Fruit fly (Drosophila melanogaster) whole organism, adult: Measurements from ENCODE around the gene Arl2.

Experiments used
- CG14711 ChIP-seq: fragments of 200-800 bp; sonication (Bioruptor generic); optimal IDR thresholded peaks from 2 replicates; lab custom pipeline; 2018; ENCODE audit warnings: missing biosample characterization, mild to moderate bottlenecking, missing genetic modification characterization, moderate library complexity
- CG1620 ChIP-seq: fragments of 200-800 bp; sonication (Bioruptor generic); optimal IDR thresholded peaks from 2 replicates; lab custom pipeline; 2016; ENCODE audit warnings: missing biosample characterization, missing genetic modification characterization
- CG33017 ChIP-seq: fragments of 200-800 bp; sonication (Bioruptor generic); optimal IDR thresholded peaks from 2 replicates; lab custom pipeline; 2018; ENCODE audit warnings: missing biosample characterization, mild to moderate bottlenecking, missing genetic modification characterization, moderate library complexity
- CG5204 ChIP-seq: fragments of 200-800 bp; sonication (Bioruptor generic); optimal IDR thresholded peaks from 2 replicates; lab custom pipeline; 2016; ENCODE audit warnings: missing biosample characterization, missing genetic modification characterization
- Clk ChIP-seq: fragments of 200-800 bp; sonication (Bioruptor generic); optimal IDR thresholded peaks from 2 replicates; lab custom pipeline; 2017; ENCODE audit warnings: missing biosample characterization, missing genetic modification characterization
- Hr96 ChIP-seq: fragments of 200-800 bp; sonication (Bioruptor generic); optimal IDR thresholded peaks from 2 replicates; lab custom pipeline; 2016; ENCODE audit warnings: missing biosample characterization, missing genetic modification characterization
- cic ChIP-seq: fragments of 200-800 bp; sonication (Bioruptor generic); optimal IDR thresholded peaks from 2 replicates; lab custom pipeline; 2017; ENCODE audit warnings: missing biosample characterization, mild to moderate bottlenecking, missing genetic modification characterization, moderate library complexity
- tj ChIP-seq: fragments of 200-800 bp; sonication (Bioruptor generic); optimal IDR thresholded peaks from 3 replicates; lab custom pipeline; 2017; ENCODE audit warnings: missing biosample characterization, mild to moderate bottlenecking, missing genetic modification characterization, moderate library complexity
- toe ChIP-seq: fragments of 200-800 bp; sonication (Bioruptor generic); optimal IDR thresholded peaks from 2 replicates; lab custom pipeline; 2016; ENCODE audit warnings: missing biosample characterization, missing genetic modification characterization

DNA sequence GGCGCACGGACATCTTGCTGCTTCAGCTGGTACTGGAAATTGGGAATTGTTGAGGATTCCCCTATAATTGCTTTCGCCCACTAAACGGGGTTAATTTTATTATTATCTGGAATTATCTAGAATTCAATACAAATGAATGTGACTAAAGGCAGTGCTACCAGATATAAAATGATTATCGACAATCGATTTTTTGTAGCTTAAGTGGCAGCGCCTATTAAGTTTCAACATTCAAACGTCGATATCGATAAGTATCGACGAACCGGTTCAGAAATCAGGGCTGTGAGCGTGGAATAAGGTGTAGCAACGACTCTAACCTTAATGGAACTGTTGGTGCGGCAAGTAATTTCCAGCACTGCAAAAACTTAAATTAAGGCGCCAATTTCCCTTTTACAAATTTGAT lies 35.8 kb upstream of the Arl2 start, which contains the start of gene Sgt1:
- TF ChIP-seq toe (GFP tag; lab: Kevin White, UChicago), result peak; percentile 64
- no peak for TF ChIP-seq tj (GFP tag; lab: Kevin White, UChicago)
- peak; percentile 64 for TF ChIP-seq cic (GFP tag; lab: Kevin White, UChicago)
- no peak for TF ChIP-seq CG5204 (GFP tag; lab: Kevin White, UChicago)
- TF ChIP-seq Hr96 (GFP tag; lab: Kevin White, UChicago), result no peak
- peak; percentile 76 for TF ChIP-seq CG1620 (GFP tag; lab: Kevin White, UChicago)
- TF ChIP-seq CG14711, result peak; percentile 1
- peak; percentile 41 for TF ChIP-seq Clk (GFP tag; lab: Kevin White, UChicago)
- TF ChIP-seq CG33017 (tag; lab: Kevin White, UChicago), result peak; percentile 29
